Worm (Caenorhabditis elegans): ENCODE results near the gene ooc-5.

ooc-5 gene

DNA sequence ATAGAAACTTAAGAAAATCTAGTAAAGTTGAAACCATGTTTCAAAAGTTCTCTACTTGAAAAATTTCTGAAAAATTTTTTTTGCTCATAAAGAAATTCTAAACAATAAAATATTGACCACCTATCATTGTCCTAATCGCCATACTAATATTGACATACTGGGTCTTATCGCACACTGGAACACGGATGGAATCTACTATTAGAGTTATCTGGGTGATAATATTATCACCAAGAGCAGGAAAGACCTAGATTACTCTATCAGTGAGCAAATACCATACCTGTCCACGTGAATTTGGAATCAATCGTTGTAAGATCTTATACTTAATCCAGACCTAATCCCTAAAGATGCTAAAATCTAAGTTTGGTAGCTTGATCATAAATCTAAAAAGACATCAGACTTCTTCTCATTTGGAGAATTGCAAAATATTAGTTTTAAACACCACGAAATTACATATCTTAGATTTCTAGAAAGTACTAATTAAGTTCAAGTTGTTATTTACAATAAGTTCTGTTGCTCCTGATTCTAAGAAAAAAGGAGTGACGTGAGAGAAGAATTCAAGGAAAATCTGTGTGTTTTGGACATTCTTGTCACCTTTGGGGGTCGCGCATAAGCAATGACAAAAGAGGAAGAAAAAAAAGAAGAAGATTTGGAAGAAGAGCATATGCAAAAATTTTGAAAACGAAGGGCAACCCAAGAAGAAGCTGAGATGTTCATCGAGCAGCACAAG, 17.2 kb downstream of the ooc-5 start:
- TF ChIP-seq lsl-1 (GFP tag; optimal IDR thresholded peaks at IDR 0.05) (no peak), rcor-1 (GFP tag; IDR thresholded peaks at IDR 0.05) (no peak), him-1 (tag; optimal IDR thresholded peaks at IDR 0.05) (no peak), lsy-27 (tag; optimal IDR thresholded peaks at IDR 0.05; ENCODE audit: borderline replicate concordance, insufficient read depth) (no peak), nhr-27 (tag; optimal IDR thresholded peaks at IDR 0.05) (no peak), snpc-4 (GFP tag; optimal IDR thresholded peaks at IDR 0.05) (no peak), snpc-4 (tag; optimal IDR thresholded peaks at IDR 0.05) (no peak), K11D2.4 (GFP tag; IDR thresholded peaks at IDR 0.05) (no peak), Y53F4B.3 (GFP tag; IDR thresholded peaks at IDR 0.05) (no peak), Y56A3A.18 (GFP tag; IDR thresholded peaks at IDR 0.05) (no peak), Y53G8AR.9 (GFP tag; conservative IDR thresholded peaks at IDR 0.05) (no peak), egrh-3 (GFP tag; IDR thresholded peaks at IDR 0.05) (no peak), ztf-18 (tag; optimal IDR thresholded peaks at IDR 0.05) (no peak), madf-6 (GFP tag; IDR thresholded peaks at IDR 0.05) (no peak), ceh-58 (GFP tag; IDR thresholded peaks at IDR 0.05) (no peak)

DNA sequence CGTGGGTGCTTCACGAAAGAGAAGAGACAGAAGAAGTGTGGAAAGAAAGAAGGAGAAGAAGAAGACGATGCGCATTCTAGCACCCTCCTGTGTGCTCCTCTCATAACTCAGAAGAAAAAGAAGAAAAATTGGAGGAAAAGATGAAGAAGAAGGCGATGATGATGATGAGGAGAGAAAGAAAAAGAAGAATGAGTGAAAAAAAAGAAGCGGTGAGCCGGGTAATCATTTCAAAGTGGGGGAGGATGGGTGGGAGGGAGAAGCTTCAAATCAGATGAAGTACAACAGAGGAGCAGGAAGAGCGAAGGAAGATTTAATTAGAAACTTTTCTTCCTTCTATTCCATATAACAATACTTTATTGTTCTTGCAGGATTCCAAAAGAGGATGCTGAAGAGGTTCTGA, 17.7 kb downstream of the ooc-5 start:
- TF ChIP-seq nhr-27 (tag; optimal IDR thresholded peaks at IDR 0.05): no peak
- TF ChIP-seq zfh-2 (GFP tag; conservative IDR thresholded peaks at IDR 0.05): 0 out of 2 replicates have a peak, but pooled peaks have one; percentile 22

DNA sequence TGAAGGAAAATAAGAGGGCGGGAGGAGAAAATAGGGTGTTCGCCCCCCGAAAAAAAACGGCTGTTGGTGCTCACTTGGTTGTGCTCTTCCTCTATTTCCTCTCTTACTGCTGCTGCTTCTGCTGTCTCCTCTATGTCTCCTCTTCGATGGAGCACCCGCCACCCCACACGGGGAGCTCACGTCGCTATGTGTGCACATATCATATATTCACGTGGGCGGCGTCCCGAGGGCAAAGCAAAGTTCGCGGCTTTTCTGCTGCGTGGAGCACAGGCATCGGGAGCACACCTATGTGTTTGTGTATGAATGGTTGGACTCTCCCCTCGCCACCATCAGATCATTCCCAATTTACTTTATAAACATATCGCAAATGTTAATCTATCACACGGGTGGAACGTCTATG, 20.4 kb downstream of the ooc-5 start:
- TF ChIP-seq nhr-90 (tag; optimal IDR thresholded peaks at IDR 0.05): no peak
- TF ChIP-seq cebp-1 (GFP tag; IDR thresholded peaks at IDR 0.05): no peak
- TF ChIP-seq cebp-1 (tag; optimal IDR thresholded peaks at IDR 0.05): no peak
- no peak for TF ChIP-seq F39B2.1 (GFP tag; IDR thresholded peaks at IDR 0.05)
- no peak for TF ChIP-seq Y53G8AR.9 (GFP tag; conservative IDR thresholded peaks at IDR 0.05)
- TF ChIP-seq sdz-38 (tag; optimal IDR thresholded peaks at IDR 0.05): no peak
- no peak for TF ChIP-seq aptf-3 (GFP tag; IDR thresholded peaks at IDR 0.05)
- no peak for TF ChIP-seq Y56A3A.18 (GFP tag; IDR thresholded peaks at IDR 0.05)
- no peak for TF ChIP-seq rpc-1 (optimal IDR thresholded peaks at IDR 0.05)
- no peak for TF ChIP-seq rpc-1 (tag; optimal IDR thresholded peaks at IDR 0.05)
- TF ChIP-seq F52B5.7 (tag; optimal IDR thresholded peaks at IDR 0.05): no peak
- TF ChIP-seq K12H6.12 (tag; optimal IDR thresholded peaks at IDR 0.05): peak; percentile 55
- no peak for TF ChIP-seq atf-7 (tag; optimal IDR thresholded peaks at IDR 0.05)
- no peak for TF ChIP-seq snpc-3.4 (tag; optimal IDR thresholded peaks at IDR 0.05)
- TF ChIP-seq B0261.1 (tag; optimal IDR thresholded peaks at IDR 0.05): no peak
- TF ChIP-seq zim-3 (tag; optimal IDR thresholded peaks at IDR 0.05): no peak
- no peak for TF ChIP-seq Y95B8A.8 (GFP tag; IDR thresholded peaks at IDR 0.05)
- TF ChIP-seq hrde-1 (tag; optimal IDR thresholded peaks at IDR 0.05; ENCODE audit: borderline replicate concordance): no peak
- TF ChIP-seq lsl-1 (GFP tag; optimal IDR thresholded peaks at IDR 0.05): no peak
- no peak for TF ChIP-seq F57C9.4 (tag; optimal IDR thresholded peaks at IDR 0.05)
- TF ChIP-seq ceh-27 (GFP tag; optimal IDR thresholded peaks at IDR 0.05): peak; percentile 31
- TF ChIP-seq egrh-3 (GFP tag; IDR thresholded peaks at IDR 0.05): peak; percentile 38; the same call in 1 of the 2 replicates
- TF ChIP-seq attf-6 (GFP tag; IDR thresholded peaks at IDR 0.05): no peak
- TF ChIP-seq F55B11.4 (tag; optimal IDR thresholded peaks at IDR 0.05; ENCODE audit: borderline replicate concordance, insufficient read depth): no peak
- TF ChIP-seq madf-6 (GFP tag; IDR thresholded peaks at IDR 0.05): no peak
- no peak for TF ChIP-seq F37B4.10 (GFP tag; IDR thresholded peaks at IDR 0.05)
- peak; percentile 36 for TF ChIP-seq chd-7 (tag; optimal IDR thresholded peaks at IDR 0.05)
- TF ChIP-seq ztf-6 (GFP tag; IDR thresholded peaks at IDR 0.05): 0 out of 2 replicates have a peak, but pooled peaks have one; percentile 4
- no peak for TF ChIP-seq unc-130 (GFP tag; optimal IDR thresholded peaks at IDR 0.05)
- TF ChIP-seq snpc-4 (GFP tag; optimal IDR thresholded peaks at IDR 0.05): no peak
- no peak for TF ChIP-seq snpc-4 (tag; optimal IDR thresholded peaks at IDR 0.05)
- no peak for TF ChIP-seq lin-35 (GFP tag; optimal IDR thresholded peaks at IDR 0.05)
- TF ChIP-seq ceh-40 (GFP tag; IDR thresholded peaks at IDR 0.05): no peak
- no peak for TF ChIP-seq snpc-1.3 (tag; optimal IDR thresholded peaks at IDR 0.05; ENCODE audit: insufficient read depth)
- TF ChIP-seq madf-3 (GFP tag; IDR thresholded peaks at IDR 0.05): no peak
- peak; percentile 93 for TF ChIP-seq zfh-2 (GFP tag; conservative IDR thresholded peaks at IDR 0.05)
